Fruit fly (Drosophila melanogaster) whole organism, prepupa: ENCODE data around the gene Rcd-1.
A peak's percentile ranks its signal among the peaks of the same experiment; 100 is the strongest.

ENCODE experiments used
- Blimp-1 ChIP-seq: fragments of 200-800 bp; sonication (Bioruptor generic); optimal IDR thresholded peaks from 3 replicates; lab custom pipeline; 2017; ENCODE audit warnings: missing biosample characterization, missing genetic modification characterization, mild to moderate bottlenecking, moderate library complexity, missing genetic modification reagents
- CG11294 ChIP-seq: fragments of 200-800 bp; sonication (Bioruptor generic); IDR thresholded peaks from 2 replicates; pipeline ENCODE4 v1.3.6; 2022; ENCODE audit warnings: missing biosample characterization, missing genetic modification characterization
- CG15336 ChIP-seq: fragments of 200-800 bp; sonication (Bioruptor generic); IDR thresholded peaks from 2 replicates; pipeline ENCODE4 v1.3.6; 2022; ENCODE audit warnings: missing biosample characterization, missing genetic modification characterization
- CG1621 ChIP-seq: fragments of 200-800 bp; sonication (Bioruptor generic); optimal IDR thresholded peaks from 3 replicates; lab custom pipeline; 2018; ENCODE audit warnings: missing biosample characterization, mild to moderate bottlenecking, missing genetic modification characterization
- CG16779 ChIP-seq: fragments of 200-800 bp; sonication (Bioruptor generic); optimal IDR thresholded peaks from 3 replicates; lab custom pipeline; 2017; ENCODE audit warnings: missing biosample characterization, mild to moderate bottlenecking, missing genetic modification characterization
- CG3032 ChIP-seq: fragments of 200-800 bp; optimal IDR thresholded peaks from 2 replicates; lab custom pipeline; 2019; ENCODE audit warnings: missing biosample characterization, mild to moderate bottlenecking, missing genetic modification characterization, moderate library complexity
- CG32006 ChIP-seq: fragments of 200-800 bp; sonication (Bioruptor generic); optimal IDR thresholded peaks from 3 replicates; lab custom pipeline; 2017; ENCODE audit warnings: missing biosample characterization, mild to moderate bottlenecking, missing genetic modification characterization
- CG34406 ChIP-seq: fragments of 200-800 bp; sonication (Bioruptor generic); optimal IDR thresholded peaks from 3 replicates; lab custom pipeline; 2016; ENCODE audit warnings: missing biosample characterization, missing genetic modification characterization
- CG3919 ChIP-seq: fragments of 200-800 bp; sonication (Bioruptor generic); optimal IDR thresholded peaks from 3 replicates; lab custom pipeline; 2016; ENCODE audit warnings: missing biosample characterization, missing genetic modification characterization
- CG6276 ChIP-seq: fragments of 200-800 bp; sonication (Bioruptor generic); optimal IDR thresholded peaks from 2 replicates; lab custom pipeline; 2017; ENCODE audit warnings: missing biosample characterization, mild to moderate bottlenecking, missing genetic modification characterization
- CG6808 ChIP-seq: fragments of 200-800 bp; sonication (Bioruptor generic); optimal IDR thresholded peaks from 3 replicates; lab custom pipeline; 2017; ENCODE audit warnings: missing biosample characterization, missing genetic modification characterization, mild to moderate bottlenecking, moderate library complexity, missing genetic modification reagents
- CG6854 ChIP-seq: fragments of 200-800 bp; sonication (Bioruptor generic); optimal IDR thresholded peaks from 2 replicates; lab custom pipeline; 2017; ENCODE audit warnings: missing biosample characterization, mild to moderate bottlenecking, missing genetic modification characterization
- CG7368 ChIP-seq: fragments of 200-800 bp; sonication (Bioruptor generic); optimal IDR thresholded peaks from 3 replicates; lab custom pipeline; 2016; ENCODE audit warnings: missing biosample characterization, missing genetic modification characterization
- CG8119 ChIP-seq: fragments of 200-800 bp; sonication (Bioruptor generic); IDR thresholded peaks from 3 replicates; pipeline ENCODE4 v1.3.6; 2022; ENCODE audit warnings: missing biosample characterization, missing genetic modification characterization
- CG8319 ChIP-seq: fragments of 200-800 bp; sonication (Bioruptor generic); optimal IDR thresholded peaks from 3 replicates; lab custom pipeline; 2016; ENCODE audit warnings: missing biosample characterization, missing genetic modification characterization
- Eip75B ChIP-seq: fragments of 200-800 bp; sonication (Bioruptor generic); optimal IDR thresholded peaks from 3 replicates; lab custom pipeline; 2016; ENCODE audit warnings: missing biosample characterization, missing genetic modification characterization
- Eip78C ChIP-seq: fragments of 200-800 bp; sonication (Bioruptor generic); peaks from one replicate; lab custom pipeline; 2016; ENCODE audit warnings: missing biosample characterization, missing genetic modification characterization
- Ets21C ChIP-seq: fragments of 200-800 bp; sonication (Bioruptor generic); optimal IDR thresholded peaks from 3 replicates; lab custom pipeline; 2016; ENCODE audit warnings: missing biosample characterization, missing genetic modification characterization
- Ets96B ChIP-seq: fragments of 200-800 bp; optimal IDR thresholded peaks from 2 replicates; lab custom pipeline; 2019; ENCODE audit warnings: missing biosample characterization, mild to moderate bottlenecking, missing genetic modification characterization, moderate library complexity
- Hr4 ChIP-seq: fragments of 200-800 bp; sonication (Bioruptor generic); optimal IDR thresholded peaks from 3 replicates; lab custom pipeline; 2016; ENCODE audit warnings: missing biosample characterization, missing genetic modification characterization
- OdsH ChIP-seq: fragments of 200-800 bp; sonication (Bioruptor generic); optimal IDR thresholded peaks from 3 replicates; lab custom pipeline; 2016; ENCODE audit warnings: missing biosample characterization, missing genetic modification characterization
- Sox102F ChIP-seq: fragments of 200-800 bp; sonication (Bioruptor generic); optimal IDR thresholded peaks from 2 replicates; lab custom pipeline; 2016; ENCODE audit warnings: missing biosample characterization, mild to moderate bottlenecking, missing genetic modification characterization
- Sox14 ChIP-seq: fragments of 200-800 bp; sonication (Bioruptor generic); optimal IDR thresholded peaks from 3 replicates; lab custom pipeline; 2016; ENCODE audit warnings: missing biosample characterization, missing genetic modification characterization
- achi ChIP-seq: fragments of 200-800 bp; sonication (Bioruptor generic); optimal IDR thresholded peaks from 3 replicates; lab custom pipeline; 2016; ENCODE audit warnings: missing biosample characterization, missing genetic modification characterization
- cyc ChIP-seq: fragments of 200-800 bp; sonication (Bioruptor generic); optimal IDR thresholded peaks from 3 replicates; lab custom pipeline; 2016; ENCODE audit warnings: missing biosample characterization, missing genetic modification characterization
- dac ChIP-seq: fragments of 200-800 bp; sonication (Bioruptor generic); optimal IDR thresholded peaks from 2 replicates; lab custom pipeline; 2017; ENCODE audit warnings: missing biosample characterization, mild to moderate bottlenecking, missing genetic modification characterization
- dsx ChIP-seq: fragments of 200-800 bp; optimal IDR thresholded peaks from 3 replicates; lab custom pipeline; 2019; ENCODE audit warnings: missing biosample characterization, mild to moderate bottlenecking, missing genetic modification characterization, moderate library complexity; ENCODE audit not compliant: poor library complexity, severe bottlenecking
- eg ChIP-seq: fragments of 200-800 bp; sonication (Bioruptor generic); IDR thresholded peaks from 3 replicates; pipeline ENCODE4 v1.3.6; 2022; ENCODE audit warnings: missing biosample characterization, missing genetic modification characterization
- esn ChIP-seq: fragments of 200-800 bp; sonication (Bioruptor generic); optimal IDR thresholded peaks from 2 replicates; lab custom pipeline; 2016; ENCODE audit warnings: missing biosample characterization, mild to moderate bottlenecking, missing genetic modification characterization, moderate library complexity
- fd85E ChIP-seq: fragments of 200-800 bp; sonication (Bioruptor generic); optimal IDR thresholded peaks from 3 replicates; lab custom pipeline; 2016; ENCODE audit warnings: missing biosample characterization, missing genetic modification characterization
- net ChIP-seq: fragments of 200-800 bp; sonication (Bioruptor generic); optimal IDR thresholded peaks from 3 replicates; lab custom pipeline; 2016; ENCODE audit warnings: missing biosample characterization, missing genetic modification characterization
- pdm3 ChIP-seq: fragments of 200-800 bp; sonication (Bioruptor generic); optimal IDR thresholded peaks from 3 replicates; lab custom pipeline; 2016; ENCODE audit warnings: missing biosample characterization, missing genetic modification characterization
- salr ChIP-seq, 2 experiments: fragments of 200-800 bp; sonication (Bioruptor generic); optimal IDR thresholded peaks; 3 replicates each; lab custom pipeline; 2016 to 2018; ENCODE audit warnings: missing biosample characterization in 2 of 2, missing genetic modification characterization in 2 of 2, mild to moderate bottlenecking in 1 of 2
- ss ChIP-seq, 2 experiments: fragments of 200-800 bp; sonication (Bioruptor generic); optimal IDR thresholded peaks; 2 replicates in 1 of 2; 3 replicates in 1 of 2; lab custom pipeline; 2017 to 2018; ENCODE audit warnings: mild to moderate bottlenecking in 2 of 2, missing biosample characterization in 2 of 2, missing genetic modification characterization in 2 of 2, moderate library complexity in 1 of 2
- svp ChIP-seq: fragments of 200-800 bp; sonication (Bioruptor generic); peaks from one replicate; lab custom pipeline; 2016; ENCODE audit warnings: missing biosample characterization, missing genetic modification characterization
- topi ChIP-seq: fragments of 200-800 bp; sonication (Bioruptor generic); optimal IDR thresholded peaks from 3 replicates; lab custom pipeline; 2016; ENCODE audit warnings: missing biosample characterization, missing genetic modification characterization
- vri ChIP-seq: fragments of 200-800 bp; sonication (Bioruptor generic); optimal IDR thresholded peaks from 3 replicates; lab custom pipeline; 2016; ENCODE audit warnings: missing biosample characterization, mild to moderate bottlenecking, missing genetic modification characterization

Rcd-1 gene

dm6 chrX:19668405-19668804 lies 29.8 kb downstream of the Rcd-1 start (continued):
- TF ChIP-seq CG3032 (peak; percentile 96), CG8319 (peak; percentile 98), Hr4 (GFP tag; lab: Kevin White, UChicago) (peak; percentile 97), svp (peak; percentile 100), cyc (GFP tag; lab: Kevin White, UChicago) (peak; percentile 99), CG11294 (peak; percentile 90), fd85E (GFP tag; lab: Kevin White, UChicago) (peak; percentile 96), ss (GFP tag; optimal IDR thresholded peaks at IDR 0.05; lab: Kevin White, UChicago) (peak; percentile 97 to 98), CG3919 (GFP tag; lab: Kevin White, UChicago) (peak; percentile 99), esn (peak; percentile 100), CG8119 (GFP tag; lab: Robert Waterston, UW) (peak; percentile 97), net (GFP tag; lab: Kevin White, UChicago) (peak; percentile 99), CG1621 (tag; lab: Kevin White, UChicago) (peak; percentile 98), CG32006 (peak; percentile 97), salr (GFP tag; optimal IDR thresholded peaks at IDR 0.05; lab: Kevin White, UChicago) (peak; percentile 94 to 97), dac (GFP tag; lab: Kevin White, UChicago) (peak; percentile 96), CG16779 (tag; lab: Kevin White, UChicago) (peak; percentile 95), Blimp-1 (peak; percentile 94), CG6808 (peak; percentile 97), topi (GFP tag; lab: Kevin White, UChicago) (peak; percentile 99), OdsH (GFP tag; lab: Kevin White, UChicago) (peak; percentile 99), Ets21C (GFP tag; lab: Kevin White, UChicago) (peak; percentile 99), Sox102F (GFP tag; lab: Kevin White, UChicago) (peak; percentile 99), Eip75B (peak; percentile 99)

- TF ChIP-seq CG6276 (GFP tag; lab: Kevin White, UChicago) (no peak), pdm3 (no peak), svp (peak; percentile 79), achi (GFP tag; lab: Kevin White, UChicago) (no peak), CG3919 (GFP tag; lab: Kevin White, UChicago) (no peak)
Measured at dm6 chrX:19675662-19676061, 37.1 kb downstream of the Rcd-1 start, which contains the start of gene et. et (minus strand) TSS chrX:19675891.

DNA sequence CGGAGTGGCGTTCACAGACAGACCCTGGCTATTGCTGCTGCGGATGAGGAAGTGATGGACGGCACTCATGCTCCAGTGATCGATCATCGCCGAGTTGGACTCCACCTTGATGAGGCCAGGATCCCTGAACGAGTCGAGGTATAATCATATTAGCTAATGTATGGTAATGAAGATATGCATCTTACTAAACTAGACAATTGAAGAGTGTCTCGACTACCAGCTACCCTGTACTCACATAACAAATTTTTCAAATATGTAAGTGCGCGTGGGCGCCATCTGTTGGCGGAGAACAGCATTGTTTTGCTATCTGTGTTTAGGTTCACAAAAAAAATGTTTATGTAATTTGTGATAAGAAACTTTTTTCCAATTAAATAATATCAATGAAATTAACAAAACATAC lies 40.6 kb downstream of the Rcd-1 start:
- no peak for TF ChIP-seq CG6276 (GFP tag; lab: Kevin White, UChicago)
- TF ChIP-seq Blimp-1, result no peak
- no peak for TF ChIP-seq dac (GFP tag; lab: Kevin White, UChicago)
- TF ChIP-seq esn, result no peak
- TF ChIP-seq cyc (GFP tag; lab: Kevin White, UChicago), result no peak
- TF ChIP-seq CG3032, result no peak
- TF ChIP-seq CG34406 (GFP tag; lab: Kevin White, UChicago), result no peak
- no peak for TF ChIP-seq Ets96B
- TF ChIP-seq, all 60 proteins: peak for 0

dm6 chrX:19683040-19683875 lies 44.7 kb downstream of the Rcd-1 start, which contains the start of the genes dome and Ubqn:
dome (minus strand) TSS chrX:19683518.
Ubqn (plus strand) TSS chrX:19683808.
- TF ChIP-seq CG7368 (GFP tag; lab: Kevin White, UChicago) (peak; percentile 0), vri (no peak), Blimp-1 (peak; percentile 44), CG6854 (GFP tag; lab: Kevin White, UChicago) (peak; percentile 82), salr (GFP tag; optimal IDR thresholded peaks at IDR 0.05; lab: Kevin White, UChicago) (no peak), ss (GFP tag; optimal IDR thresholded peaks at IDR 0.05; lab: Kevin White, UChicago) (peak in 1 of 2 experiments; percentile 36), topi (GFP tag; lab: Kevin White, UChicago) (peak; percentile 22), eg (GFP tag; lab: Robert Waterston, UW) (0 out of 3 replicates have a peak, but pooled peaks have one; percentile 22), net (GFP tag; lab: Kevin White, UChicago) (peak; percentile 45), CG15336 (GFP tag; lab: Robert Waterston, UW) (peak; percentile 49; the same call in 1 of the 2 replicates), cyc (GFP tag; lab: Kevin White, UChicago) (no peak), CG3032 (peak; percentile 9), Sox14 (GFP tag; lab: Kevin White, UChicago) (peak; percentile 8), Eip78C (GFP tag; lab: Kevin White, UChicago) (peak; percentile 77), dsx (GFP tag; lab: Kevin White, UChicago) (peak; percentile 9)
